Worm (Caenorhabditis elegans): Measurements from ENCODE around the gene Y71H2AL.4.

ce11 chrIII:2641659-2642058, 44.5 kb upstream of the Y71H2AL.4 start:
- TF ChIP-seq nhr-76 (tag; optimal IDR thresholded peaks at IDR 0.05) (no peak), unc-62 (GFP tag; optimal IDR thresholded peaks at IDR 0.05) (no peak), pha-4 (tag; optimal IDR thresholded peaks at IDR 0.05) (no peak), ztf-11 (tag; optimal IDR thresholded peaks at IDR 0.05) (no peak), lin-13 (tag; optimal IDR thresholded peaks at IDR 0.05) (no peak)
